1 worm cellular context compared by ENCODE assay signal in the genomic region with DNA sequence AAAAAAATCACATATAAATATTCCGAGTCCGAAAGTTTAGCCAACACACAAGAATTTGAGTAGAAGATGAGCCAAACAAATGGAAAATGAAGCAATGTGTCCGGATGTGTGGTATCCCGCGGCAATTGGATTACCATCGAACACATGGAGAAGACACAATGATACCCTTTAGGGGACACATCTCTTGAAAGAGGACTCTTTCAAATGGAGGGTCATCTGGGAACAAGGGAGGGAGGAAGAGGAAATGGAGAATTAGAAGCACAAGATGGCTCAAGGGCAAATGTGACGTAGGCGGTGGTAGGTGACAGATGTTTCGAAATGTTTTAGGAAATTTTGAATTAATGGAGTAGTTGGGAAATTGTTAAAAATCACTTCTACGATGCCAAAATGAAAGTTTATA.
TF ChIP-seq lines count a peak whose summit lies in the region.

No protein-coding gene starts in this region.

TF ChIP-seq in whole organism, L2 larva, 48 proteins besides CTCF, POLR2A, EP300 and RAD21 (continued from another document):
- TF ChIP-seq sma-3 (GFP tag; optimal IDR thresholded peaks at IDR 0.05; lab: Kevin White, UChicago) = no peak
